Fruit fly (Drosophila melanogaster) whole organism, pupa: ENCODE measurements around the gene scrib.
A peak's percentile ranks its signal among the peaks of the same experiment; 100 is the strongest.

ENCODE experiments used
- CG10348 ChIP-seq: fragments of 200-800 bp; sonication (Bioruptor generic); IDR thresholded peaks from 2 replicates; pipeline ENCODE4 v1.3.6; 2022; ENCODE audit warnings: missing biosample characterization, missing genetic modification characterization
- CG13204 ChIP-seq: fragments of 200-800 bp; sonication (Bioruptor generic); optimal IDR thresholded peaks from 2 replicates; lab custom pipeline; 2018; ENCODE audit warnings: missing biosample characterization, mild to moderate bottlenecking, missing genetic modification characterization, moderate library complexity
- CG15710 ChIP-seq: fragments of 200-800 bp; sonication (Bioruptor generic); optimal IDR thresholded peaks from 2 replicates; lab custom pipeline; 2018; ENCODE audit warnings: missing biosample characterization, mild to moderate bottlenecking, missing genetic modification characterization, moderate library complexity
- CG17806 ChIP-seq: fragments of 200-800 bp; sonication (Bioruptor generic); optimal IDR thresholded peaks from 2 replicates; lab custom pipeline; 2018; ENCODE audit warnings: missing biosample characterization, mild to moderate bottlenecking, missing genetic modification characterization, moderate library complexity
- CG32121 ChIP-seq: fragments of 200-800 bp; sonication (Bioruptor generic); IDR thresholded peaks from 2 replicates; pipeline ENCODE4 v1.3.6; 2022; ENCODE audit warnings: missing biosample characterization, missing genetic modification characterization
- CG34367 ChIP-seq: fragments of 200-800 bp; sonication (Bioruptor generic); optimal IDR thresholded peaks from 2 replicates; lab custom pipeline; 2018; ENCODE audit warnings: missing biosample characterization, mild to moderate bottlenecking, missing genetic modification characterization
- CG4496 ChIP-seq: fragments of 200-800 bp; sonication (Bioruptor generic); IDR thresholded peaks from 3 replicates; pipeline ENCODE4 v1.3.6; 2022; ENCODE audit warnings: missing biosample characterization, missing genetic modification characterization
- CG8159 ChIP-seq: fragments of 200-800 bp; sonication (Bioruptor generic); optimal IDR thresholded peaks from 3 replicates; lab custom pipeline; 2018; ENCODE audit warnings: missing biosample characterization, mild to moderate bottlenecking, missing genetic modification characterization, moderate library complexity
- Ets98B ChIP-seq: fragments of 200-800 bp; sonication (Bioruptor generic); IDR thresholded peaks from 2 replicates; pipeline ENCODE4 v1.3.6; 2022; ENCODE audit warnings: missing biosample characterization, missing genetic modification characterization
- Pif1B ChIP-seq: fragments of 200-800 bp; sonication (Bioruptor generic); optimal IDR thresholded peaks from 3 replicates; lab custom pipeline; 2016; ENCODE audit warnings: missing biosample characterization, missing genetic modification characterization
- rn ChIP-seq: fragments of 200-800 bp; sonication (Bioruptor generic); IDR thresholded peaks from 2 replicates; pipeline ENCODE4 v1.3.6; 2022; ENCODE audit warnings: missing biosample characterization, missing genetic modification characterization

DNA sequence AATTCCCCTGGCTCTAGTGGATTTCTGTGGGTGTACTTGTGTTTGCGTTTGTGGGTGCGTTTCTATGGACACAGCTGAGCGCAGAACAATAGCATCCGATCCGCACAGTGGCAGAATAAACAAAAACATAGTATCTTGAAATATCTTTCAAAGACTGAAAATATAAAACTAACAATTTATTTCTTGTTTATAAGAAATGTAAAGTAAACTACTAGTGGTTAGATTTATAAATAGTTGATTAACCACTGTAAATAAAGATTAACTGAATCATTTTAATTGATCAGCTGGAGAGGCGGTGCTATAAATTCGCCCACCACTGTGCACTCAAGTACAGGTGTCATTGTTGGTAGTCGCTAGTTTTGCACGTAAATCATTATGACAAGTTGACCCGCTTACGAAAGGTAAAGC is 11.5 kb downstream of the scrib start:
- TF ChIP-seq CG8159 (tag; lab: Kevin White, UChicago) (peak; percentile 19), rn (peak; percentile 48; the same call in 1 of the 2 replicates), Pif1B (GFP tag; lab: Kevin White, UChicago) (no peak), CG13204 (GFP tag; lab: Kevin White, UChicago) (no peak), CG15710 (tag; lab: Kevin White, UChicago) (peak; percentile 1), Ets98B (peak; percentile 27; the same call in 1 of the 2 replicates), CG34367 (tag; lab: Kevin White, UChicago) (no peak), CG10348 (peak; percentile 39; the same call in 1 of the 2 replicates), CG4496 (peak; percentile 35; the same call in 1 of the 3 replicates), CG32121 (peak; percentile 80), CG17806 (tag; lab: Kevin White, UChicago) (peak; percentile 4)
